Worm (Caenorhabditis elegans) whole organism, L4 larva: Measurements from ENCODE around the gene irld-8.

Source experiments
- F49E8.2 ChIP-seq: sonication (generic microtip); optimal IDR thresholded peaks from 2 replicates; lab custom pipeline; 2016; ENCODE audit warnings: missing compliant biosample characterization, mild to moderate bottlenecking, missing genetic modification characterization, borderline replicate concordance
- cey-2 ChIP-seq: sonication (generic microtip); optimal IDR thresholded peaks from 3 replicates; lab custom pipeline; 2017; ENCODE audit warnings: missing genetic modification characterization, mild to moderate bottlenecking, missing compliant biosample characterization, antibody characterized with exemption, borderline replicate concordance; ENCODE audit not compliant: insufficient read depth
- duxl-1 ChIP-seq: sonication (generic microtip); optimal IDR thresholded peaks from 2 replicates; lab custom pipeline; 2016; ENCODE audit warnings: mild to moderate bottlenecking, missing genetic modification characterization, moderate library complexity, missing compliant biosample characterization; ENCODE audit not compliant: poor library complexity
- hlh-11 ChIP-seq: fragments of 200-800 bp; sonication (Bioruptor generic); optimal IDR thresholded peaks from 2 replicates; lab custom pipeline; 2018; ENCODE audit warnings: mild to moderate bottlenecking, missing genetic modification characterization, missing compliant biosample characterization
- lim-7 ChIP-seq: fragments of 200-800 bp; sonication (Bioruptor generic); IDR thresholded peaks from 2 replicates; pipeline ENCODE4 v1.3.6; 2022; ENCODE audit warnings: missing genetic modification characterization, missing compliant biosample characterization
- mep-1 ChIP-seq: fragments of 150-350 bp; sonication (generic microtip); optimal IDR thresholded peaks from 3 replicates; lab custom pipeline; 2014; ENCODE audit warnings: missing biosample characterization, missing genetic modification characterization
- nhr-11 ChIP-seq: fragments of 150-350 bp; optimal IDR thresholded peaks from 2 replicates; lab custom pipeline; 2014; ENCODE audit warnings: missing biosample characterization, missing genetic modification characterization
- nhr-77 ChIP-seq: fragments of 150-350 bp; optimal IDR thresholded peaks from 2 replicates; lab custom pipeline; 2014; ENCODE audit warnings: missing biosample characterization, missing genetic modification characterization
- skn-1 ChIP-seq: fragments of 150-350 bp; optimal IDR thresholded peaks from 2 replicates; lab custom pipeline; 2014; ENCODE audit warnings: missing biosample characterization, missing genetic modification characterization
- unc-130 ChIP-seq: sonication (generic microtip); optimal IDR thresholded peaks from 2 replicates; lab custom pipeline; 2016; ENCODE audit warnings: missing genetic modification reagents, missing genetic modification characterization, missing compliant biosample characterization
- zag-1 ChIP-seq: fragments of 150-350 bp; optimal IDR thresholded peaks from 2 replicates; lab custom pipeline; 2014; ENCODE audit warnings: missing biosample characterization, missing genetic modification characterization
- ztf-7 ChIP-seq: fragments of 150-350 bp; optimal IDR thresholded peaks from 2 replicates; lab custom pipeline; 2014; ENCODE audit warnings: missing biosample characterization, missing genetic modification characterization

ce11 chrIV:8161774-8162173, 46.2 kb downstream of the irld-8 start:
- TF ChIP-seq nhr-77 (tag; lab: Kevin White, UChicago) (no peak), ztf-7 (tag; lab: Kevin White, UChicago) (no peak), mep-1 (tag; lab: Kevin White, UChicago) (no peak), hlh-11 (tag; lab: Kevin White, UChicago) (peak; percentile 22), unc-130 (GFP tag; lab: Kevin White, UChicago) (no peak), nhr-11 (tag; lab: Kevin White, UChicago) (no peak), skn-1 (no peak), F49E8.2 (tag; lab: Kevin White, UChicago) (no peak), duxl-1 (tag; lab: Kevin White, UChicago) (no peak), cey-2 (no peak), lim-7 (no peak), zag-1 (tag; lab: Kevin White, UChicago) (no peak)
